Worm (Caenorhabditis elegans) whole organism, L4 larva: ENCODE results near the gene F44B9.8.

Experiments used
- aly-2 ChIP-seq: sonication (generic microtip); optimal IDR thresholded peaks from 2 replicates; lab custom pipeline; 2018; ENCODE audit warnings: missing biosample characterization, missing genetic modification characterization
- ama-1 ChIP-seq: fragments of 150-350 bp; optimal IDR thresholded peaks from 2 replicates; lab custom pipeline; 2014; ENCODE audit warnings: inconsistent platforms, mixed read lengths
- cey-2 ChIP-seq: sonication (generic microtip); optimal IDR thresholded peaks from 3 replicates; lab custom pipeline; 2017; ENCODE audit warnings: missing genetic modification characterization, mild to moderate bottlenecking, missing compliant biosample characterization, antibody characterized with exemption, borderline replicate concordance; ENCODE audit not compliant: insufficient read depth
- daf-16 ChIP-seq, 3 experiments: sonication (generic microtip); optimal IDR thresholded peaks; 2 replicates each; lab custom pipeline; 2016 to 2017; ENCODE audit warnings: missing genetic modification characterization in 3 of 3, missing genetic modification reagents in 3 of 3, mild to moderate bottlenecking in 2 of 3, missing compliant biosample characterization in 2 of 3, missing biosample characterization in 1 of 3, moderate library complexity in 1 of 3
- dpl-1 ChIP-seq: fragments of 150-350 bp; optimal IDR thresholded peaks from 2 replicates; lab custom pipeline; 2014; ENCODE audit warnings: missing biosample characterization, missing genetic modification reagents, missing genetic modification characterization
- egl-27 ChIP-seq: sonication (generic microtip); optimal IDR thresholded peaks from 3 replicates; lab custom pipeline; 2017; ENCODE audit warnings: missing biosample characterization, missing genetic modification reagents, missing genetic modification characterization
- fos-1 ChIP-seq: fragments of 150-350 bp; optimal IDR thresholded peaks from 2 replicates; lab custom pipeline; 2014; ENCODE audit warnings: missing biosample characterization, missing genetic modification characterization
- hmg-1.1 ChIP-seq: fragments of 200-800 bp; sonication (Bioruptor generic); IDR thresholded peaks from 2 replicates; pipeline ENCODE4 v1.3.6; 2022; ENCODE audit warnings: missing genetic modification reagents, missing genetic modification characterization, missing compliant biosample characterization
- jun-1 ChIP-seq: fragments of 150-350 bp; optimal IDR thresholded peaks from 2 replicates; lab custom pipeline; 2014; ENCODE audit warnings: missing biosample characterization, missing genetic modification reagents, missing genetic modification characterization
- lsy-2 ChIP-seq, 2 experiments: fragments of 150-350 bp in 1 of 2; sonication (generic microtip) in 1 of 2; optimal IDR thresholded peaks; 2 replicates each; lab custom pipeline; 2014 to 2017; ENCODE audit warnings: missing biosample characterization in 2 of 2, missing genetic modification characterization in 2 of 2
- nhr-28 ChIP-seq: fragments of 150-350 bp; optimal IDR thresholded peaks from 2 replicates; lab custom pipeline; 2014; ENCODE audit warnings: missing biosample characterization, missing genetic modification characterization
- sdz-12 ChIP-seq: fragments of 200-800 bp; sonication (Bioruptor generic); optimal IDR thresholded peaks from 2 replicates; lab custom pipeline; 2018; ENCODE audit warnings: mild to moderate bottlenecking, missing genetic modification characterization, missing compliant biosample characterization
- zfp-3 ChIP-seq: fragments of 200-800 bp; sonication (Bioruptor generic); conservative IDR thresholded peaks from 2 replicates; pipeline ENCODE4 v1.3.6; 2022; ENCODE audit warnings: missing genetic modification reagents, missing genetic modification characterization, missing compliant biosample characterization

ce11 chrIII:7981938-7982337, 47.5 kb downstream of the F44B9.8 start:
- TF ChIP-seq egl-27 (tag; lab: Kevin White, UChicago) (no peak), lsy-2 (tag; optimal IDR thresholded peaks at IDR 0.05; lab: Kevin White, UChicago) (no peak), nhr-28 (no peak), fos-1 (tag; lab: Kevin White, UChicago) (no peak), jun-1 (tag; lab: Kevin White, UChicago) (no peak), ama-1 (lab: Kevin White, UChicago) (no peak), daf-16 (GFP tag; optimal IDR thresholded peaks at IDR 0.05; lab: Kevin White, UChicago) (no peak), daf-16 (tag; optimal IDR thresholded peaks at IDR 0.05; lab: Kevin White, UChicago) (no peak), dpl-1 (GFP tag; lab: Kevin White, UChicago) (no peak), sdz-12 (GFP tag; lab: Kevin White, UChicago) (no peak), cey-2 (tag; lab: Kevin White, UChicago) (no peak), hmg-1.1 (GFP tag; lab: Robert Waterston, UW) (no peak), aly-2 (tag; lab: Kevin White, UChicago) (no peak), zfp-3 (no peak)
